Worm (Caenorhabditis elegans): ENCODE results near the gene Y54G2A.36.

The Y54G2A.36 gene

ce11 chrIV:2885260-2885659 is 12.2 kb upstream of the Y54G2A.36 start:
- no peak for TF ChIP-seq nhr-12 (tag; optimal IDR thresholded peaks at IDR 0.05)
- TF ChIP-seq hlh-1 (tag; optimal IDR thresholded peaks at IDR 0.05): peak; percentile 36
- peak; percentile 1 for TF ChIP-seq unc-120 (tag; optimal IDR thresholded peaks at IDR 0.05; ENCODE audit: poor library complexity, severe bottlenecking)
- TF ChIP-seq unc-62 (GFP tag; optimal IDR thresholded peaks at IDR 0.05): peak; percentile 39
- no peak for TF ChIP-seq elt-3 (tag; optimal IDR thresholded peaks at IDR 0.05)

- TF ChIP-seq tbx-8 (GFP tag; optimal IDR thresholded peaks at IDR 0.05) (no peak), lin-32 (GFP tag; optimal IDR thresholded peaks at IDR 0.05) (no peak), lin-13 (tag; optimal IDR thresholded peaks at IDR 0.05) (no peak)
Observed at ce11 chrIV:2886655-2887054, 10.8 kb upstream of the Y54G2A.36 start, which contains the start of gene dml-1. dml-1 (plus strand) TSS chrIV:2886955.

- no peak for TF ChIP-seq mep-1 (tag; optimal IDR thresholded peaks at IDR 0.05)
- TF ChIP-seq ham-2 (GFP tag; optimal IDR thresholded peaks at IDR 0.05): no peak
- TF ChIP-seq nhr-28 (tag; optimal IDR thresholded peaks at IDR 0.05): no peak
- no peak for TF ChIP-seq ces-1 (GFP tag; optimal IDR thresholded peaks at IDR 0.05)
- no peak for TF ChIP-seq elt-3 (tag; optimal IDR thresholded peaks at IDR 0.05)
Observed at ce11 chrIV:2887245-2887644, 10.2 kb upstream of the Y54G2A.36 start.

ce11 chrIV:2888496-2889101 is 8.9 kb upstream of the Y54G2A.36 start:
- TF ChIP-seq tbx-8 (GFP tag; optimal IDR thresholded peaks at IDR 0.05) (no peak), ceh-43 (GFP tag; optimal IDR thresholded peaks at IDR 0.05) (no peak), ceh-83 (GFP tag; optimal IDR thresholded peaks at IDR 0.05) (no peak), nhr-237 (tag; optimal IDR thresholded peaks at IDR 0.05) (no peak), ztf-11 (tag; optimal IDR thresholded peaks at IDR 0.05) (no peak), snpc-4 (tag; optimal IDR thresholded peaks at IDR 0.05) (no peak), sptf-1 (tag; optimal IDR thresholded peaks at IDR 0.05) (no peak), nhr-76 (tag; optimal IDR thresholded peaks at IDR 0.05) (no peak), elt-3 (tag; optimal IDR thresholded peaks at IDR 0.05) (no peak), blmp-1 (tag; optimal IDR thresholded peaks at IDR 0.05) (no peak), ces-1 (GFP tag; optimal IDR thresholded peaks at IDR 0.05) (no peak)

ce11 chrIV:2890401-2890952 is 7.0 kb upstream of the Y54G2A.36 start, which contains the start of the genes nprt-1 and dib-1:
nprt-1 (minus strand) TSS chrIV:2890451.
dib-1 (plus strand) TSS chrIV:2890882.
- peak; percentile 12 for TF ChIP-seq nhr-237 (tag; optimal IDR thresholded peaks at IDR 0.05)
- TF ChIP-seq lin-32 (GFP tag; optimal IDR thresholded peaks at IDR 0.05): no peak
- peak; percentile 47 for TF ChIP-seq mep-1 (tag; optimal IDR thresholded peaks at IDR 0.05)
- no peak for TF ChIP-seq unc-62 (GFP tag; optimal IDR thresholded peaks at IDR 0.05)
- peak; percentile 13 for TF ChIP-seq sptf-1 (tag; optimal IDR thresholded peaks at IDR 0.05)
- TF ChIP-seq pha-4 (tag; optimal IDR thresholded peaks at IDR 0.05): no peak
- peak; percentile 62 for TF ChIP-seq ces-1 (GFP tag; optimal IDR thresholded peaks at IDR 0.05)
- peak; percentile 4 for TF ChIP-seq lin-13 (tag; optimal IDR thresholded peaks at IDR 0.05)
- peak; percentile 73 for TF ChIP-seq lsy-2 (tag; optimal IDR thresholded peaks at IDR 0.05)

ce11 chrIV:2891535-2892233 is 5.8 kb upstream of the Y54G2A.36 start:
- TF ChIP-seq elt-3 (tag; optimal IDR thresholded peaks at IDR 0.05) (no peak), tbx-8 (GFP tag; optimal IDR thresholded peaks at IDR 0.05) (no peak), hlh-1 (tag; optimal IDR thresholded peaks at IDR 0.05) (no peak), unc-62 (GFP tag; optimal IDR thresholded peaks at IDR 0.05) (no peak), ztf-11 (tag; optimal IDR thresholded peaks at IDR 0.05) (no peak), nhr-12 (tag; optimal IDR thresholded peaks at IDR 0.05) (no peak), mep-1 (tag; optimal IDR thresholded peaks at IDR 0.05) (no peak), zip-8 (tag; optimal IDR thresholded peaks at IDR 0.05) (no peak), mab-5 (tag; optimal IDR thresholded peaks at IDR 0.05) (no peak), bed-3 (GFP tag; optimal IDR thresholded peaks at IDR 0.05) (no peak)

ce11 chrIV:2892395-2892786 is 5.1 kb upstream of the Y54G2A.36 start, which contains the start of gene Y54G2A.18:
Y54G2A.18 (minus strand) TSS chrIV:2892495.
- no peak for TF ChIP-seq mep-1 (tag; optimal IDR thresholded peaks at IDR 0.05)
- TF ChIP-seq hlh-1 (tag; optimal IDR thresholded peaks at IDR 0.05): peak; percentile 22

Data from whole organism, mixed stage, embryonic.